Worm (Caenorhabditis elegans) whole organism, mixed stage, embryonic: ENCODE data around the gene Y69H2.10.
A peak's percentile ranks its signal among the peaks of the same experiment; 100 is the strongest.

Experiments used
- M03D4.4 ChIP-seq: sonication (generic microtip); optimal IDR thresholded peaks from 2 replicates; lab custom pipeline; 2017; ENCODE audit warnings: mild to moderate bottlenecking, missing genetic modification characterization, missing compliant biosample characterization
- bed-3 ChIP-seq: fragments of 200-800 bp; sonication (Bioruptor generic); optimal IDR thresholded peaks from 3 replicates; lab custom pipeline; 2018; ENCODE audit warnings: mild to moderate bottlenecking, missing genetic modification characterization, moderate library complexity, missing compliant biosample characterization
- blmp-1 ChIP-seq: fragments of 150-350 bp; optimal IDR thresholded peaks from 2 replicates; lab custom pipeline; 2014; ENCODE audit warnings: missing biosample characterization, missing genetic modification characterization
- ceh-39 ChIP-seq: fragments of 150-350 bp; optimal IDR thresholded peaks from 2 replicates; lab custom pipeline; 2014; ENCODE audit warnings: missing biosample characterization, missing genetic modification characterization
- ceh-43 ChIP-seq: fragments of 200-800 bp; sonication (Bioruptor generic); optimal IDR thresholded peaks from 2 replicates; lab custom pipeline; 2018; ENCODE audit warnings: mild to moderate bottlenecking, missing genetic modification characterization, moderate library complexity, missing compliant biosample characterization
- ceh-83 ChIP-seq: fragments of 200-800 bp; sonication (Bioruptor generic); optimal IDR thresholded peaks from 2 replicates; lab custom pipeline; 2018; ENCODE audit warnings: mild to moderate bottlenecking, missing genetic modification characterization, missing compliant biosample characterization
- ces-1 ChIP-seq: fragments of 150-350 bp; optimal IDR thresholded peaks from 2 replicates; lab custom pipeline; 2014; ENCODE audit warnings: missing biosample characterization, missing genetic modification reagents, missing genetic modification characterization
- cnd-1 ChIP-seq: fragments of 200-800 bp; sonication (Bioruptor generic); optimal IDR thresholded peaks from 2 replicates; lab custom pipeline; 2018; ENCODE audit warnings: mild to moderate bottlenecking, missing genetic modification characterization, missing compliant biosample characterization
- drap-1 ChIP-seq: fragments of 200-800 bp; sonication (Bioruptor generic); optimal IDR thresholded peaks from 3 replicates; lab custom pipeline; 2018; ENCODE audit warnings: mild to moderate bottlenecking, missing genetic modification characterization, missing compliant biosample characterization
- elt-1 ChIP-seq: sonication (generic microtip); optimal IDR thresholded peaks from 2 replicates; lab custom pipeline; 2017; ENCODE audit warnings: missing genetic modification characterization, mild to moderate bottlenecking, missing compliant biosample characterization, antibody characterized with exemption, moderate library complexity, borderline replicate concordance; ENCODE audit not compliant: insufficient read depth
- elt-3 ChIP-seq: fragments of 150-350 bp; optimal IDR thresholded peaks from 2 replicates; lab custom pipeline; 2014; ENCODE audit warnings: missing biosample characterization, missing genetic modification characterization
- flh-1 ChIP-seq: fragments of 200-800 bp; sonication (Bioruptor generic); optimal IDR thresholded peaks from 2 replicates; lab custom pipeline; 2018; ENCODE audit warnings: mild to moderate bottlenecking, missing genetic modification characterization, moderate library complexity, missing compliant biosample characterization
- ham-2 ChIP-seq: fragments of 200-800 bp; sonication (Bioruptor generic); optimal IDR thresholded peaks from 2 replicates; lab custom pipeline; 2018; ENCODE audit warnings: mild to moderate bottlenecking, missing genetic modification characterization, missing compliant biosample characterization
- lin-13 ChIP-seq: fragments of 150-350 bp; optimal IDR thresholded peaks from 2 replicates; lab custom pipeline; 2014; ENCODE audit warnings: missing biosample characterization, missing genetic modification characterization
- lin-32 ChIP-seq: fragments of 200-800 bp; sonication (Bioruptor generic); optimal IDR thresholded peaks from 2 replicates; lab custom pipeline; 2018; ENCODE audit warnings: mild to moderate bottlenecking, missing genetic modification characterization, missing compliant biosample characterization
- lsy-2 ChIP-seq: fragments of 150-350 bp; optimal IDR thresholded peaks from 2 replicates; lab custom pipeline; 2014; ENCODE audit warnings: missing biosample characterization, missing genetic modification characterization
- mab-5 ChIP-seq: fragments of 150-350 bp; optimal IDR thresholded peaks from 2 replicates; lab custom pipeline; 2014; ENCODE audit warnings: missing biosample characterization, missing genetic modification characterization
- mep-1 ChIP-seq: fragments of 150-350 bp; optimal IDR thresholded peaks from 2 replicates; lab custom pipeline; 2017; ENCODE audit warnings: missing biosample characterization, missing genetic modification reagents, missing genetic modification characterization, inconsistent platforms
- mls-2 ChIP-seq: sonication (generic microtip); optimal IDR thresholded peaks from 2 replicates; lab custom pipeline; 2016; ENCODE audit warnings: mild to moderate bottlenecking, missing genetic modification characterization, moderate library complexity, missing compliant biosample characterization
- nhr-12 ChIP-seq: fragments of 150-350 bp; optimal IDR thresholded peaks from 2 replicates; lab custom pipeline; 2014; ENCODE audit warnings: missing biosample characterization, missing genetic modification characterization
- nhr-2 ChIP-seq: fragments of 150-350 bp; optimal IDR thresholded peaks from 2 replicates; lab custom pipeline; 2014; ENCODE audit warnings: missing biosample characterization, missing genetic modification characterization
- nhr-237 ChIP-seq: fragments of 150-350 bp; optimal IDR thresholded peaks from 2 replicates; lab custom pipeline; 2014; ENCODE audit warnings: missing biosample characterization, missing genetic modification characterization
- nhr-28 ChIP-seq: fragments of 150-350 bp; optimal IDR thresholded peaks from 2 replicates; lab custom pipeline; 2014; ENCODE audit warnings: missing biosample characterization, missing genetic modification characterization
- nhr-76 ChIP-seq: sonication (generic microtip); optimal IDR thresholded peaks from 2 replicates; lab custom pipeline; 2017; ENCODE audit warnings: missing biosample characterization, missing genetic modification characterization
- pha-4 ChIP-seq: fragments of 150-350 bp; optimal IDR thresholded peaks from 2 replicates; lab custom pipeline; 2018; ENCODE audit warnings: missing biosample characterization, missing genetic modification reagents, missing genetic modification characterization
- sem-2 ChIP-seq: fragments of 200-800 bp; sonication (Bioruptor generic); optimal IDR thresholded peaks from 2 replicates; lab custom pipeline; 2018; ENCODE audit warnings: mild to moderate bottlenecking, missing genetic modification characterization, missing compliant biosample characterization
- snpc-4 ChIP-seq: fragments of 150-350 bp; optimal IDR thresholded peaks from 2 replicates; lab custom pipeline; 2014; ENCODE audit warnings: missing biosample characterization, missing genetic modification characterization
- sptf-1 ChIP-seq: sonication (generic microtip); optimal IDR thresholded peaks from 2 replicates; lab custom pipeline; 2017; ENCODE audit warnings: mild to moderate bottlenecking, missing genetic modification characterization, moderate library complexity, missing compliant biosample characterization
- tbx-8 ChIP-seq: fragments of 200-800 bp; sonication (Bioruptor generic); optimal IDR thresholded peaks from 2 replicates; lab custom pipeline; 2018; ENCODE audit warnings: mild to moderate bottlenecking, missing genetic modification characterization, moderate library complexity, missing compliant biosample characterization
- unc-120 ChIP-seq: sonication (generic microtip); optimal IDR thresholded peaks from 2 replicates; lab custom pipeline; 2017; ENCODE audit warnings: missing genetic modification characterization, missing compliant biosample characterization; ENCODE audit not compliant: poor library complexity, severe bottlenecking
- unc-39 ChIP-seq: fragments of 150-350 bp; optimal IDR thresholded peaks from 2 replicates; lab custom pipeline; 2014; ENCODE audit warnings: missing biosample characterization, missing genetic modification characterization
- unc-62 ChIP-seq: fragments of 150-350 bp; optimal IDR thresholded peaks from 2 replicates; lab custom pipeline; 2014; ENCODE audit warnings: missing biosample characterization, missing genetic modification reagents, missing genetic modification characterization
- zip-8 ChIP-seq: fragments of 150-350 bp; optimal IDR thresholded peaks from 2 replicates; lab custom pipeline; 2014; ENCODE audit warnings: missing biosample characterization, missing genetic modification characterization
- ztf-11 ChIP-seq: fragments of 150-350 bp; optimal IDR thresholded peaks from 2 replicates; lab custom pipeline; 2014; ENCODE audit warnings: missing biosample characterization, missing genetic modification characterization

The Y69H2.10 gene

DNA sequence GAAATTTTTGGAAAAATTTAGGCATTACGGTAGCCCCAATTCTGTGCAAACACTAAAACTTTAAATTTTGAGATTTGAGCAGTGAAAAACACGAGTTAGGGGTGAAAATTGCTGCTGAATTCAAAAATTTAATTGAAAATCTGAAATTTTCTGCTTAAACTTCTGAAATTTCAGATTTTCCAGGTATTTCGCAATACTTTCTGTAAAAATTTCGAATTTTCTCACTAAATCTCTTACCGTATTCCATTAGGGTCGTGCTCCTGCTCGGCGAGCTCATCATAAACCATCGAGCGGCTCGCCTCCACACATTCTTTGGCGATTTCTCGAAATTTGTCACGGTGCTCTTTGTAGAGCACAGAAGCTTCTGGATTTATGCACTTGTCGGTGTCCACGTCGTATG, 17.2 kb downstream of the Y69H2.10 start:
- TF ChIP-seq pha-4 (no peak), mab-5 (tag; lab: Kevin White, UChicago) (no peak), bed-3 (GFP tag; lab: Kevin White, UChicago) (no peak)

DNA sequence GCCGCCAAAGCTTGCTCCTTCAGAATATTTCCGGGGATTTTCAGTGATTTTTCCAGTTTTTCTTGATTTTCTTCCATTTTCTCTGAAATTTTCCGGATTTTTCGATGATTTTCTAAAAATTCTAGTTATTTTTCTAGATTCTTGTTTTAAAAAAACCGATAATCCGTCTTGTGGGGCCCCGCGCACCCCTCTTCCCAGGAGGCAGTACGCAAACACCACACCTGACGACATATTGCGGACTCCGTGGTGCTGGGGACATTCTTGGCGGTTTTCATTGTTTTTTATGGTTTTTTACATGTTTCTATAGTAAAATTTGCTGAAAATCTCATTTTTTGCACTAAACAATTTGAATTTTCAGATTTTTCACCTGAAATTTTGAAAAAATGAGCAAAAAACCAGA, 19.6 kb downstream of the Y69H2.10 start, which contains the start of the genes ubc-19 and Y69H2.7:
ubc-19 (minus strand) TSS at position 82 of the 400 bp plus-strand sequence.
Y69H2.7 (plus strand) TSS at position 309 of the 400 bp plus-strand sequence.
- TF ChIP-seq tbx-8 (GFP tag; lab: Kevin White, UChicago), result no peak
- TF ChIP-seq mab-5 (tag; lab: Kevin White, UChicago), result no peak
- TF ChIP-seq mls-2 (tag; lab: Kevin White, UChicago), result no peak
- TF ChIP-seq unc-62, result no peak
- TF ChIP-seq lin-32 (GFP tag; lab: Kevin White, UChicago), result no peak
- TF ChIP-seq cnd-1 (tag; lab: Kevin White, UChicago), result no peak
- peak; percentile 35 for TF ChIP-seq sptf-1 (tag; lab: Kevin White, UChicago)
- TF ChIP-seq ceh-43 (GFP tag; lab: Kevin White, UChicago), result no peak
- peak; percentile 23 for TF ChIP-seq lsy-2 (tag; lab: Kevin White, UChicago)
- no peak for TF ChIP-seq ham-2 (GFP tag; lab: Kevin White, UChicago)
- no peak for TF ChIP-seq elt-1
- no peak for TF ChIP-seq nhr-12 (tag; lab: Kevin White, UChicago)
- TF ChIP-seq lin-13 (tag; lab: Kevin White, UChicago), result peak; percentile 4
- no peak for TF ChIP-seq ztf-11 (tag; lab: Kevin White, UChicago)
- no peak for TF ChIP-seq bed-3 (GFP tag; lab: Kevin White, UChicago)
- TF ChIP-seq drap-1, result no peak
- TF ChIP-seq sem-2, result no peak
- no peak for TF ChIP-seq elt-3
- no peak for TF ChIP-seq nhr-2 (tag; lab: Kevin White, UChicago)
- TF ChIP-seq ceh-83 (GFP tag; lab: Kevin White, UChicago), result no peak
- TF ChIP-seq nhr-76 (tag; lab: Kevin White, UChicago), result no peak
- TF ChIP-seq pha-4, result no peak
- TF ChIP-seq zip-8 (tag; lab: Kevin White, UChicago), result no peak
- no peak for TF ChIP-seq unc-39 (tag; lab: Kevin White, UChicago)
- TF ChIP-seq ceh-39, result peak; percentile 79
- no peak for TF ChIP-seq M03D4.4
- no peak for TF ChIP-seq snpc-4 (tag; lab: Kevin White, UChicago)
- TF ChIP-seq mep-1 (tag; lab: Kevin White, UChicago), result no peak
- TF ChIP-seq ces-1 (GFP tag; lab: Kevin White, UChicago), result no peak
- TF ChIP-seq nhr-28 (tag; lab: Kevin White, UChicago), result no peak
- no peak for TF ChIP-seq blmp-1 (tag; lab: Kevin White, UChicago)
- TF ChIP-seq nhr-237 (tag; lab: Kevin White, UChicago), result no peak
- TF ChIP-seq, all 35 proteins: peak for 4

DNA sequence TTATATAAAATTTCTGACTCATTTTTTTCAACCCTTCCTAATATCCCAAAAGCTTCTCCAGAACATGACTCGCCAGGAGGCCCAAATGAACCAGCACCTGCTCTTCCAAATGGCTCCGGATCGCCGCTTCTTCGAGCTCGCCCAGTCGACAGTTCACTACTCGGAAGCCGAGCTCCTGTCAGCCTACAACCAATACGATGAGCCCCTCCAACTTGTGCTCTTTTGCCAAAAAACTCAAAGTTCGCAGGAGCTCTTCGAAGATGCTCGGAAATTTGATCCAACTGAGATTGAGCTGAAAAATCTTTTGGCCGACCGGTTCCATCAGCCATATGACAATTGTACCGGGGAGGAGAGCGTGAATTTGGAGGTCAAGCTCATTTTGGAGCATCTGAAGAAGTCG, 25.4 kb downstream of the Y69H2.10 start:
- TF ChIP-seq nhr-2 (tag; lab: Kevin White, UChicago) (no peak), mep-1 (tag; lab: Kevin White, UChicago) (no peak), ceh-43 (GFP tag; lab: Kevin White, UChicago) (no peak), lin-13 (tag; lab: Kevin White, UChicago) (no peak)

DNA sequence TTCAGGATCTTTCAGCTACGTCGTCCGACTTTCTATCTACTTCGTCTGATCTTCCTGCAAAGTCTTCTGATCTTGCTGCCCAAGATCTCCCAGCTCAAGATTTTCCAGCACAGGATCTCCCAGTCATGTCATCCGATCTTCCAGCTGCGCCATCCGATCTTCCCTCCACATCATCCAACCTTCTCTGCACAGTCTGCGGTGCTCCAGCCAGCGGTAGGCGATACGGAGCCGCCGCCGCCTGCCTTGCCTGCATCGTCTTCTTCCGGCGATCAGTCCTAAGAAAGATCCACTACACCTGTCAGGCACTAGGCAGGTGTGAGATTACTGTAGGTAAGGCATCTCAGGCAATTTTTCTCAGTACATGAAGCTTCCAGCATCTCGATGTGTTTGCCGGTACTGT, 29.2 kb downstream of the Y69H2.10 start, which contains the start of gene nhr-241:
nhr-241 (plus strand) TSS at position 126 of the 400 bp plus-strand sequence.
- TF ChIP-seq bed-3 (GFP tag; lab: Kevin White, UChicago), result no peak
- no peak for TF ChIP-seq ham-2 (GFP tag; lab: Kevin White, UChicago)
- no peak for TF ChIP-seq ceh-39
- no peak for TF ChIP-seq nhr-76 (tag; lab: Kevin White, UChicago)
- TF ChIP-seq nhr-12 (tag; lab: Kevin White, UChicago), result no peak
- no peak for TF ChIP-seq M03D4.4
- no peak for TF ChIP-seq snpc-4 (tag; lab: Kevin White, UChicago)
- no peak for TF ChIP-seq mab-5 (tag; lab: Kevin White, UChicago)
- TF ChIP-seq unc-120 (tag; lab: Kevin White, UChicago), result no peak
- TF ChIP-seq pha-4, result no peak
- no peak for TF ChIP-seq tbx-8 (GFP tag; lab: Kevin White, UChicago)
- TF ChIP-seq mls-2 (tag; lab: Kevin White, UChicago), result no peak
- no peak for TF ChIP-seq drap-1
- TF ChIP-seq ces-1 (GFP tag; lab: Kevin White, UChicago), result no peak
- TF ChIP-seq flh-1, result no peak
